Worm (Caenorhabditis elegans): ENCODE results near the gene cyp-33C9.
"Not testable (repeated sequence)": the region's sequence is repeated elsewhere in the genome, so short reads cannot be mapped to it uniquely, and the experiment has no call there.

The cyp-33C9 gene

DNA sequence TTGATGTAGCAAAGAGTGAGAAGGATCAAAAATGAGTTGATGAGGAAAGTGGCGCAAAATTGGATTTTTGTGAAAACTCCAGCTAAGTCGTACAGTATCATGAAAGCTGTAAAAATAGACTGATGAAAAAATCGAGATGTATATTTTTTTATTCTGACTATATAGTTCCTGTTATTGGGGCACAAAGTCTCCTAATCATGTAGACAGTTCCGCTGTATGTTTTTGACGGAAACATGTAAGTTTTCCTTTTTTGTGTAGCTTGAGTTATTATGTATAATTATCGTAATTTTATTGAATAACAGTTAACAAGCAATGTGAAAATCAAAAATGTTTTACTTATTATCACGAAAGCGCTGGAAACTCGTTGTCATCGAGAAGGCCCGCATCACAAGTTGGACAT, 13.1 kb upstream of the cyp-33C9 start, which contains the start of gene str-68:
str-68 (minus strand) TSS at position 101 of the 400 bp plus-strand sequence.
- TF ChIP-seq him-1 (tag; optimal IDR thresholded peaks at IDR 0.05) (no peak), W03F9.2 (tag; optimal IDR thresholded peaks at IDR 0.05) (no peak), dao-5 (tag; optimal IDR thresholded peaks at IDR 0.05) (no peak)

DNA sequence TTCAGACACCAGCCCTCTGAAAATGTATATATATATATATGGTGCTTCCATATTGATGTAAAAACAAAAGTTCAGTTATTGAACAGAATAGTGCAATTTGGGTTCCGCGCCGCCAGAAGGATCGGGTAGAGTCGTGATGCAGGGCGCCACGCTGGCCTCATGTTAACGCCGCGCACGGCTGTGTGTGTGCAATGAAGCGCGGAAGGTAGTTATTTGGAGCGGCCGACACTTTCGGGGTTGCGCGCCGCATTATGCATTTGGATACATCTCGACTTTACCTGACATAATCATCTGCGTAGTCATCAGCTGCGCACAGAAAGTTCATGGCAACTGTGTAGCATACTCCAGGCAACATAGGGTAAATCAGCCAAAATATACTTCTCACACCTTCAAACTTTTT, 12.4 kb upstream of the cyp-33C9 start:
- no peak for TF ChIP-seq W03F9.2 (tag; optimal IDR thresholded peaks at IDR 0.05)

DNA sequence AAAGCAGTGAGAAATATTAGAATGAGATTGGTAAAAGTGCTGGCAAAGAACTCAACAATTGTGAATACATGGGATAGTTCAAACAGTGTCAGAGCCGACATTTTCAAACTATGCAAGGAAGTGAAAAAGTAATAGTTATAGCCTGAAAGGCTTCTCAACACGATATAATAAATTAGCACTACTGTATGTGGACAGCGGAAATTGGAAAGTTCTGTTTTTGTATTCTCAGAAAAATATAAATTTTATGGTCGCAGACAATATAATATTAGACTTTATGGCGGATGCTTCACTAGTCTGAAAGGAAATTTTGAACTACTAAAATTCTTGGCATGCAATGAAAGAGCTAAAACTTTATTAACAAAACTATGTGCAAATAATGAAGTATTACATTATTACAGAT, 11.4 kb upstream of the cyp-33C9 start, which contains the start of gene str-69:
str-69 (minus strand) TSS at position 101 of the 400 bp plus-strand sequence.
- TF ChIP-seq dao-5 (tag; optimal IDR thresholded peaks at IDR 0.05), result no peak
- TF ChIP-seq him-1 (tag; optimal IDR thresholded peaks at IDR 0.05), result no peak
- TF ChIP-seq W03F9.2 (tag; optimal IDR thresholded peaks at IDR 0.05), result no peak

DNA sequence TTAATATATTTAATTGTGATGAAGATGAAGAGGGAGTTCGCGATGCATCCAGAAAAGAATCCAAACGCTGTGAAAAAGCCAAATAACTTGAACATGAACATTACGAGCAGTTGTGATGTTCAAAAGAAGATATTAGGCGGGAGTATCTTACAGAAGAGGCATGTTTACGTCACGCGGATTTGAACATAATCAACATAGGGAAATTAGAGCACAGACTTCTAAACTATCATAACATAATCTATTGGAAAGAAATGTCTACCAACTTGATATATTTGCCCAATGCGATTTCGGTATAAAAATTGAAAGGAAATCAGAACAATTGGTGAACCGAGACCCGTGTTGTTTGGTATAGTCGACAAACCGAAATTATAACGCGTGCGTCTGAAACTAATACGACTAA, 9.8 kb upstream of the cyp-33C9 start, which contains the start of gene str-66:
str-66 (minus strand) TSS at position 101 of the 400 bp plus-strand sequence.
- no peak for TF ChIP-seq dao-5 (tag; optimal IDR thresholded peaks at IDR 0.05)
- TF ChIP-seq him-1 (tag; optimal IDR thresholded peaks at IDR 0.05), result no peak
- TF ChIP-seq W03F9.2 (tag; optimal IDR thresholded peaks at IDR 0.05), result no peak

DNA sequence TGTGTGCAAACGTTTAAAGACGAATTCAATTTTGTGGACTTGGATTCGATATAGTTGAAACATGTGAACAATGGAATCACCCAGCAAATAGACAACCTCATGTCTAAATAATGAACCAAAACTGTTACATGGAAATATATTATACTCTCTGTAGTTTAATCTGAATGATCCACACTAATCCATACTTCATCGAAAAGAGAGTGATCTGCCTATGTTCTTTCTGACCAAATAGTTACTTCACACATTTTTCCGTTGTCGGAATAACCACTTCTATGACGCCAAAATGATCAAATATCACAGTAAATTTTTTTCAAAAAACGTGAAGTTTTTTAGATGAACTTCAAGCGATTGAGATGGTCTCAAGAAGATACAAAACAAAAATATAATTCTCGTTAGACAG, 7.7 kb upstream of the cyp-33C9 start, which contains the start of gene Y73C8C.4:
Y73C8C.4 (minus strand) TSS at position 101 of the 400 bp plus-strand sequence.
- TF ChIP-seq dao-5, him-1, W03F9.2 (tag; optimal IDR thresholded peaks at IDR 0.05): not testable (repeated sequence)

DNA sequence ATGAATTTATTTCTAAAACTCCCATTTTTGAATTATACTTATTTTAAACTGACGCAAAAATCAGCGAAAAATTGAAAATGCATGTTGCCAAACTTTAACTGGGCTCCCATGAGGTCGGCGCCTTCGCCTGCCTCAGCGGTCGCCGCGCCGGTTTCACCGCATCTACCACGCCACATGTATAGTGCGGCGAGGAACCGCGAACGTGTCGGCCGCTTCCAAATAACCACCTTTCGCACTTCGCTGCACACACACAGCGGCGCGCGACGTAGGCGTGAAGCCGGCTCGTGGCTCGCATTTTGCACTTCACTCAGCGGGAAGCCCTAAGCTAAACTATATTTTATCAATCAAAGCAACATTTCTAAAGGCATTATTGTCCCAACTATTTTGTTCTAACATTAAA, 6.2 kb upstream of the cyp-33C9 start:
- no peak for TF ChIP-seq dao-5 (tag; optimal IDR thresholded peaks at IDR 0.05)
- no peak for TF ChIP-seq him-1 (tag; optimal IDR thresholded peaks at IDR 0.05)
- TF ChIP-seq W03F9.2 (tag; optimal IDR thresholded peaks at IDR 0.05), result no peak

DNA sequence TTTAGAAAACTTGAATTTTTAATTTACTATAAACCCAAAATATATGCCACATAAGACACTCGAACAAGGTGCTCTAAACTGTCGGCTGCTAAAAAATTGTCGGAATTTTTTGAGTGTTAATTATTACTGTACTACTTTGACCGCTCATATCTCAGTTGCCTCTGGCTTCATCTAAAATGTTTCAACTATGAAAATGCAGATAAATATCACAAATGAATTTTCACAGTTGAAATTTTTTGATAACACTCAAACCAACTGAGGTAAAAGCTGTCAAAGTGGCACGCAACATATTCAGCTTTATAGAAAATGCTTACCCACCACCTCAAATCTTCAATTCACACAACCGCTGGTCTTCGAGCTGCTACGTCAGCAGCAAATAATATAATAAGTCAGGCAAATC, 5.6 kb downstream of the cyp-33C9 start, which contains the start of gene acs-21:
acs-21 (plus strand) TSS at position 301 of the 400 bp plus-strand sequence.
- TF ChIP-seq him-1 (tag; optimal IDR thresholded peaks at IDR 0.05) (no peak), dao-5 (tag; optimal IDR thresholded peaks at IDR 0.05) (no peak), W03F9.2 (tag; optimal IDR thresholded peaks at IDR 0.05) (no peak)

DNA sequence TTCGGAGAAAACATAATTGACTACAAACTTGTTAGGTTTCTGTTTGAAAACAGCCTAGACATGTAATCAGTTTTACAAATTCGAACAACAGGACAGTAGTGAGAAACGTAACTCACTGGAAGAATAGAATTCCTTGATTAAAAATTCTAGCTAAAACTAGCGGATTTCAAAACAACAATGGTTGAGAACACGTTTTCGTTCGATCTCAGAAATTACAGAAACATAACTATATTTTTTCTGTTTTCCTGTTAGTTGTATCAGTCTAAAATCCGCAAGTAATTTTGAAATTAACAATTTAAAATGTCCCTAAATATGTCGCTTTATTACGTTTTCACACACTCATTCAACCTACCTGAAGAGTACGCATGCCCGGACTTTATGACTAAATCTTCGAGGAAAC, 8.1 kb downstream of the cyp-33C9 start, which contains the start of gene srt-8:
srt-8 (plus strand) TSS at position 301 of the 400 bp plus-strand sequence.
- TF ChIP-seq him-1 (tag; optimal IDR thresholded peaks at IDR 0.05) (no peak), W03F9.2 (tag; optimal IDR thresholded peaks at IDR 0.05) (no peak)

DNA sequence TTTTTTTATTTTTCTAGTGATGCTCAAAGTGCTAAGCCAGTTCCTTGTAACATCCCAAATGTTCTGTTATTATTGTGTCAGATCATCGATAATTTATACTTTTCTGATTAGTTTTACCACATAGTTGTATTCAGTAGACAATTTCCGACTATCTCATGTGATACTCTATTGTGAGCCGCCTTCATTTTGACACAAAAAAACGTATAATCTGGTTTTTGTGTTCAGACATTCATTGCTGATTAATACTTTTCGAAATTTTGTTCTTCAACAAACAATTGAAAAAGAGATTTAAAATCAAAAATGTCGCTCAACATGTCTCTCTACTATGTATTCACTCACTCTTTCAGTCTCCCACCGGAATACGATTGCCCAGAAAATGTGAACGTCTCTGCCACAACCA, 12.9 kb downstream of the cyp-33C9 start, which contains the start of gene srt-7:
srt-7 (plus strand) TSS at position 301 of the 400 bp plus-strand sequence.
- TF ChIP-seq him-1 (tag; optimal IDR thresholded peaks at IDR 0.05) (no peak), dao-5 (tag; optimal IDR thresholded peaks at IDR 0.05) (no peak), W03F9.2 (tag; optimal IDR thresholded peaks at IDR 0.05) (no peak)

DNA sequence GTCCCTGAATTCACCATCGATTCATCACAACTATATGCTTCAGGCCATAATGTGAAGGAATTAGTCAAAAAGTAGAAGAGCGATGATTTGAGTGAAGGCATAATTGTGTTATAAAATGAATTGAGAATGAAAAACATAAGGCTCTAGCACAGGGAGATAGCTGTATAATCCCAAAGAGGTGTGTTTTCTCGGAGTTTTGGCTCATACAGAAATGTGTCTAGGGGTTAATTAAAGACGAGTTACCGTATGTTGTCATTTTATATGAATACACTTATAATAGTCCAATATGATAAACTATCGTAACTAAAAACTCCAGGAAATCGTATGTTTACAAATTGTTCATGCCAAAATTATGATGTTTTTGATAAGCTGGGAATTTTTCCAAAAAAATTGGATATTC, 13.6 kb downstream of the cyp-33C9 start, which contains the start of gene srt-5:
srt-5 (minus strand) TSS at position 101 of the 400 bp plus-strand sequence.
- no peak for TF ChIP-seq dao-5 (tag; optimal IDR thresholded peaks at IDR 0.05)
- TF ChIP-seq him-1 (tag; optimal IDR thresholded peaks at IDR 0.05), result no peak
- no peak for TF ChIP-seq W03F9.2 (tag; optimal IDR thresholded peaks at IDR 0.05)

DNA sequence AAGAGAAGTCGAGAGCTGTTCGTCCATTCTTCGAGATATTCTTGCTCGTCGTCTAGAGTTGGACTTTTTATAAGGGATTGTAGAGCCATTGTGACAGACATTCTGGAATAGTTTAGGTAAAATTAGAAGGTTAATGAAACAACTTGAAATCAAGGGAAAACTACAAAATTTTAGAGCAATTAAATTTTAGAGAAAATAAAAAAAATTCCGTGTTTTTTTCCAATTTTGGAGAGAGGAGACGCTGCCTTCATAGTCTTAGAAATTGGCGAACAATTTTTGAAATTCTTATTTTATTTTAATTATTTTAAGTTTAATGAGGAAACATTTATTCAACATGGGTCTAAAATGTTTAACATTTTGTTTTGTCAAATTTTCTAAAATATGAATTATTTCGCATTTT, 22.8 kb downstream of the cyp-33C9 start, which contains the start of gene C50H11.13:
C50H11.13 (minus strand) TSS at position 101 of the 400 bp plus-strand sequence.
- TF ChIP-seq dao-5 (tag; optimal IDR thresholded peaks at IDR 0.05) (no peak), him-1 (tag; optimal IDR thresholded peaks at IDR 0.05) (no peak), W03F9.2 (tag; optimal IDR thresholded peaks at IDR 0.05) (no peak)

DNA sequence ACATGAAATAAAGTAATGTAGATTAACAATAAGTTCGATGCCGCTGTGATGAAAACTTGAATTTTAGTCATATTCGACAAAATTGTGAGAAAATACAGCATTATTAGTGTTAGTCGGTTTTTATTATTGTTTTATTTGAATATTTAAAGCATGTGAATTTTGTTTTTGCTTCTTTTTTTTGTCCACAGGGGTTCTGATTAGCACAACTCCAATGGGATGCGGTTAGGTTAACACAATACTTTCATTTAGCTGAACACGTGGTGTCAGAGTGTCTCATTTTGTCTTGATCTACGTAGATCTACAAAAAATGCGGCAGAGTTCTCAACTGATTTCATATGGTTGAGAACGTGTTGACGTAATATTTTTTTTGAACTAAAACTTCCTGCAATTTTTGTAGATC, 25.3 kb downstream of the cyp-33C9 start, which contains the start of gene str-40:
str-40 (minus strand) TSS at position 101 of the 400 bp plus-strand sequence.
- TF ChIP-seq dao-5 (tag; optimal IDR thresholded peaks at IDR 0.05), result no peak
- no peak for TF ChIP-seq W03F9.2 (tag; optimal IDR thresholded peaks at IDR 0.05)
- TF ChIP-seq him-1 (tag; optimal IDR thresholded peaks at IDR 0.05), result no peak

DNA sequence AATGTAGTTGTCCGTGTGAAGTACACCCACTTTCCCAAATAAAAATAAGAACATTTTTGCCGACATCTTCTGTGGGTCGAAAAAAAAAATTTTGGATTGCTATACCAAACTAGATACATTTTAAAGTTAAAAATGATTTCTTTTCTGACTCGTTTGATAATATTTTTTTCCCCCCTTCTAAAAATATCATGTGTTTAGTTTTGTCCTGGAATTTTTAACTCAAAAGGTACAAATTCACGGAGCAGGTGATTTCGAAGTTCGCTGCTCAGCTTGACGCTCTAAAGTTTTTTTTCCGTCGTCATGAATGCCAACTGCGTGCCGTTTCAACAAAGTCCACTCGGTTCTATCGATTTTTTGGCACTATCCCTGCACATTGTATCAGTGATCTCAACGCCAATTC, 28.4 kb downstream of the cyp-33C9 start, which contains the start of gene srh-185:
srh-185 (plus strand) TSS at position 301 of the 400 bp plus-strand sequence.
- no peak for TF ChIP-seq him-1 (tag; optimal IDR thresholded peaks at IDR 0.05)
- TF ChIP-seq dao-5 (tag; optimal IDR thresholded peaks at IDR 0.05), result no peak
- no peak for TF ChIP-seq W03F9.2 (tag; optimal IDR thresholded peaks at IDR 0.05)

DNA sequence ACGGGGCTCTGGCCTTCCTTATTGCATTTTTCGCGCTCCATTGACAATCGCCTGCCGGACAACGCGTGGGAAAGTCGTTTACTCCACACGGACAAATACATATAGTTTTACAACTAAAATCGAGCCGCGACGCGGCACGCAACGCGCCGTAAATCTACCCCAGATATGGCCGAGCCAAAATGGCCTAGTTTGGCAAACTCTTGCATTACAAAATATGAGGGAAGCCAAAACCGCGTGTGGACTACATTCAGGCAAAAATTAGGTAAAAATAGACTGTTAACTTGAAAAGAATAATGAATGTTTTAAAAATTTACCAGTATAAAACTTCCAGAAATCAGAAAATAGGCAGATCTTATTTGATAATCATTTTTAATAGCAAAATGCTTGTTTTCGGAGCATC, 29.9 kb downstream of the cyp-33C9 start, which contains the start of gene srt-16:
srt-16 (minus strand) TSS at position 101 of the 400 bp plus-strand sequence.
- not testable (repeated sequence) for TF ChIP-seq W03F9.2, dao-5, him-1 (tag; optimal IDR thresholded peaks at IDR 0.05)
